Fruit fly (Drosophila melanogaster): Measurements from ENCODE around the gene Iru.

Gene Iru

DNA sequence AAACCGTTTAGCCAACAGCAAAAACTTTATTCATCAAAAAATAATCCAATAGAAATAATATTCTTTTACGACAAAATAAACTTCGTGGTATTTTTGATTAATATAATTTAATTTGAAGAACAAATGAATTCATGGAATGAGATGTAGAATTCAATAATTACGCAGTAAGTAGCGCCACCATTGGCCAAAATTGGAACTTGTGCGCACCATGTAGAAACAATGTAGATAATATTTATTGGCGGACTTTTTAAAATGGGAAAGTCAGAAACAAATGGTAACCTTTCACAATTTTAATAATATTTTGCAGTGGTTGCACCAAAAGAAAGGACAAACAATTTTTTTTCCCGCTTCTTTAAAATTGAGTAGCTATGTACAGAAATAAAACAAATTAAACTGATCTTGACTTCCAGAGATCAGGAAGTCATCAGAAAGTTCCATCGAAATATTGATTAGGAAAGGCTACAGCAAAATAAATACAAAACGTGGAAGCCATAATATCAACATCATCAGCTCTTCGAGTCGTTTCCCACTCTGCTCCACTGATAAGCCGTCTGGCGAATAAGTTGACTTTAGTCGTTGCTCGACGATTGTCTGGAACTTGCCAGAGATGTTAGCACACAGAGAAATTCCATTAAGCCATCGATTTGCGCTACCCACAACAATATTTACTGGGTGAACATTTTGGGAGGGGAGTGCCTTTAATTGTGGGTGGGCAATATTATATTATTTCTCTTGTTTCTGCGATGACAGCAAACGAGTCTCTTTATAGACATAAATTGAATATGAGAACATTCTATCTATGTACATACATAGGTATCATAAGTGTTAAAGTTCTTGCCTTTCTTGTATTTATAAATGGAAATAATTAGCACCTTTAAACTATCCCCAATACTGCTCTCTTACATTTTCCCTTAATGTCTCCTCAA lies 26.1 kb upstream of the Iru start (continued):
- no peak for TF ChIP-seq CG16779 (tag; optimal IDR thresholded peaks at IDR 0.05)
- peak; percentile 38; the same call in 2 of the 3 replicates for TF ChIP-seq CG8119 (GFP tag; IDR thresholded peaks at IDR 0.05)
- peak; percentile 64 for TF ChIP-seq CG8319 (GFP tag; optimal IDR thresholded peaks at IDR 0.05)
- TF ChIP-seq esn (GFP tag; optimal IDR thresholded peaks at IDR 0.05) = peak; percentile 16
- no peak for TF ChIP-seq CG8632 (GFP tag; optimal IDR thresholded peaks at IDR 0.05)
- peak; percentile 9 for TF ChIP-seq Met (GFP tag; optimal IDR thresholded peaks at IDR 0.05)
- TF ChIP-seq CG1621 (tag; optimal IDR thresholded peaks at IDR 0.05) = no peak
- TF ChIP-seq Sox15 (GFP tag; optimal IDR thresholded peaks at IDR 0.05) = no peak
- peak; percentile 33 for TF ChIP-seq Eip78C (GFP tag)
- peak; percentile 9 for TF ChIP-seq Smox (GFP tag; optimal IDR thresholded peaks at IDR 0.05)
- TF ChIP-seq eg (GFP tag; IDR thresholded peaks at IDR 0.05) = no peak
- TF ChIP-seq vri (GFP tag; optimal IDR thresholded peaks at IDR 0.05) = no peak
- TF ChIP-seq OdsH (GFP tag; optimal IDR thresholded peaks at IDR 0.05) = peak; percentile 8
- no peak for TF ChIP-seq CG6163 (GFP tag; IDR thresholded peaks at IDR 0.05)
- TF ChIP-seq lz (GFP tag; optimal IDR thresholded peaks at IDR 0.05) = no peak
- TF ChIP-seq CG34406 (GFP tag; optimal IDR thresholded peaks at IDR 0.05) = no peak
- TF ChIP-seq Sox102F (GFP tag; optimal IDR thresholded peaks at IDR 0.05) = no peak
- TF ChIP-seq cyc (GFP tag; optimal IDR thresholded peaks at IDR 0.05) = peak; percentile 11
- no peak for TF ChIP-seq Gug (GFP tag; IDR thresholded peaks at IDR 0.05)
- no peak for TF ChIP-seq CG6854 (GFP tag; optimal IDR thresholded peaks at IDR 0.05)
- TF ChIP-seq Hr38 (GFP tag; optimal IDR thresholded peaks at IDR 0.05) = no peak
- no peak for TF ChIP-seq CG11762 (GFP tag; optimal IDR thresholded peaks at IDR 0.05; ENCODE audit: insufficient read depth)

DNA sequence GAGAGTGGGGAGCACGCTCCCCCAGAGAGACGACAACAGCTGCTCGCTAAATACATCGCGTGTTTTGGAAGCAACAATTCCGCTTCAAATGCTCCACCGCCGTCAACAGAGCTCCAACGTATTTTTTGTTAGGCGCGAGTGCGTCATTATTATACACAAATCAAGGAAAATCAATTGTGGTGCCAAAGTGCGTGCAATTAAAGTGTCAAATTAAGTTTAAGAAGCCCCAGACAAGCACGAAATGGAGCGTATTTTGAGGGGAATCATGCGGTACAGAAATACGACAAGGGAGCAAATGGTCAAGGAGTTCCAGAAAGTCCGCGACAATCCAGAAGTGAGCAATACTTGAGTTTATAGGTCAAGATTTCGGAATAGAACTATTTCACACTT lies 25.5 kb upstream of the Iru start, which contains the start of gene CAHbeta:
CAHbeta (plus strand) TSS at position 85 of the 390 bp plus-strand sequence.
- TF ChIP-seq CG11762 (GFP tag; optimal IDR thresholded peaks at IDR 0.05; ENCODE audit: insufficient read depth) (no peak), Eip78C (GFP tag) (peak; percentile 43), dac (GFP tag; optimal IDR thresholded peaks at IDR 0.05) (no peak), topi (GFP tag; optimal IDR thresholded peaks at IDR 0.05) (no peak), CG1621 (tag; optimal IDR thresholded peaks at IDR 0.05) (no peak), CG6276 (GFP tag; optimal IDR thresholded peaks at IDR 0.05) (peak; percentile 20), CG31627 (GFP tag; optimal IDR thresholded peaks at IDR 0.05) (no peak), Sox14 (GFP tag; optimal IDR thresholded peaks at IDR 0.05) (no peak), CG16779 (tag; optimal IDR thresholded peaks at IDR 0.05) (peak; percentile 34), CG8319 (GFP tag; optimal IDR thresholded peaks at IDR 0.05) (no peak), CG32006 (GFP tag; optimal IDR thresholded peaks at IDR 0.05) (no peak), Blimp-1 (GFP tag; optimal IDR thresholded peaks at IDR 0.05) (no peak), ss (GFP tag; optimal IDR thresholded peaks at IDR 0.05) (peak in 1 of 2 experiments; percentile 40), eg (GFP tag; IDR thresholded peaks at IDR 0.05) (peak; percentile 58; the same call in 2 of the 3 replicates), cyc (GFP tag; optimal IDR thresholded peaks at IDR 0.05) (no peak)

DNA sequence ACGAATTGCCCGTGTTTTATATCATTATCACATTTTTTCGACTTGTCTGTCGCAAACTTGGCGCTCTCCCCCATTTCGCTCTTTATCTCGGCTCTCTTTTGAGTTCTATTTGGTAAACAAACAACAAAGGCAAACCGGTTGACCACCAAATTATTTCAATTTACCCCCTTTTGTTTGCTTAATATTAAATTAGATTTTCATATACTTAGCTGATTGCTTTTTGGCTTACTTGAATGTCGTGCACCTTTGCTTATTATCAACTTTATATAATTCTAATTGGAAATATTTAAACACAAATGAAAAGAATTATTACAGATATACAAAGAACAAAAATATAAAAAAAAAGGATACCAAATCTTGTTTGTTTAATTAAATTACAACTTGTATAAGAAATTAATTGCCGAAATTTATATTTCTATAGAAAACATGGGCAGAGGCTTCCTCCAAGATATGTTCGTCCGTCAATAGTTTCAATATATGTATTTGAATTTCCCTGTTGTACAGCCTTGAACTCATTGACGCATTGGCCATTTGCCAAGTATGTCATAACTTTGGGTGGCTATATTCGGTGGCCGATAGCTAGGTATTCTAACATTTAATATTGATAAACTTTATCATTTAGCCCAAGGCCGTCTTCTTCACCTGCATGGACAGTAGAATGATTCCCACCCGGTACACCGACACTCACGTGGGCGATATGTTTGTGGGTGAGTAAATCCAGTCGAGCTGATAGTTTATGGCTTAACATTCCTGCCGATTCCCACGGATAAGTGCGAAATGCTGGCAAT lies 24.9 kb upstream of the Iru start:
- TF ChIP-seq CG11294 (GFP tag; IDR thresholded peaks at IDR 0.05) (no peak), Sox14 (GFP tag; optimal IDR thresholded peaks at IDR 0.05) (no peak), fkh (GFP tag; optimal IDR thresholded peaks at IDR 0.05) (peak; percentile 25)

DNA sequence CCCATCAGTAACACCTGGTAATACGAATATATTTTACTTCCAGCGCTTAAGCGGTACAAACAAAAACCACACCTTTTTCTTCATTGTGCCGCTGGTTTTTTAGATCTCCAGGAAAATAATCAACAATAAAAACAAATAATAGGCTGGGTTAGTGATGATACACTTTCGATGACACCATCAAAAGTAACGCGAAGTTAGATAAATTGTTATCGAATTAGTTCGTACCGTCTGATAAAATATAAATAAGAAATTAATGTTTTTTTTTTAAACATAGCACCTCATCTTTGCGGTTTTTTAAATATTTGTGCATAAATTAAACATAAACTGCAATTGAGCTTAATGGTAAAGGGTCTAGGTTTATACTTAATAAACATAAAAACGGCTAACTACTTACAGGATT lies 22.1 kb upstream of the Iru start, which contains the start of gene RagA-B:
RagA-B (minus strand) TSS at position 175 of the 400 bp plus-strand sequence.
- TF ChIP-seq Sox14 (GFP tag; optimal IDR thresholded peaks at IDR 0.05) = no peak
- TF ChIP-seq fkh (GFP tag; optimal IDR thresholded peaks at IDR 0.05) = peak; percentile 33
- TF ChIP-seq CG11762 (GFP tag; optimal IDR thresholded peaks at IDR 0.05; ENCODE audit: insufficient read depth) = no peak
- TF ChIP-seq CG6276 (GFP tag; optimal IDR thresholded peaks at IDR 0.05) = no peak
- TF ChIP-seq cyc (GFP tag; optimal IDR thresholded peaks at IDR 0.05) = no peak
